Fruit fly (Drosophila melanogaster) whole organism, pupa: ENCODE results near the gene CG4025.

Source experiments
- CG10348 ChIP-seq: fragments of 200-800 bp; sonication (Bioruptor generic); IDR thresholded peaks from 2 replicates; pipeline ENCODE4 v1.3.6; 2022; ENCODE audit warnings: missing biosample characterization, missing genetic modification characterization
- CG12605 ChIP-seq: fragments of 200-800 bp; sonication (Bioruptor generic); IDR thresholded peaks from 2 replicates; pipeline ENCODE4 v1.3.6; 2022; ENCODE audit warnings: missing biosample characterization, missing genetic modification characterization
- CG13204 ChIP-seq: fragments of 200-800 bp; sonication (Bioruptor generic); optimal IDR thresholded peaks from 2 replicates; lab custom pipeline; 2018; ENCODE audit warnings: missing biosample characterization, mild to moderate bottlenecking, missing genetic modification characterization, moderate library complexity
- CG14655 ChIP-seq: fragments of 200-800 bp; sonication (Bioruptor generic); optimal IDR thresholded peaks from 3 replicates; lab custom pipeline; 2017; ENCODE audit warnings: mild to moderate bottlenecking, missing biosample characterization, missing genetic modification reagents, missing genetic modification characterization
- CG15710 ChIP-seq: fragments of 200-800 bp; sonication (Bioruptor generic); optimal IDR thresholded peaks from 2 replicates; lab custom pipeline; 2018; ENCODE audit warnings: missing biosample characterization, mild to moderate bottlenecking, missing genetic modification characterization, moderate library complexity
- CG17806 ChIP-seq: fragments of 200-800 bp; sonication (Bioruptor generic); optimal IDR thresholded peaks from 2 replicates; lab custom pipeline; 2018; ENCODE audit warnings: missing biosample characterization, mild to moderate bottlenecking, missing genetic modification characterization, moderate library complexity
- CG32121 ChIP-seq: fragments of 200-800 bp; sonication (Bioruptor generic); IDR thresholded peaks from 2 replicates; pipeline ENCODE4 v1.3.6; 2022; ENCODE audit warnings: missing biosample characterization, missing genetic modification characterization
- CG34367 ChIP-seq: fragments of 200-800 bp; sonication (Bioruptor generic); optimal IDR thresholded peaks from 2 replicates; lab custom pipeline; 2018; ENCODE audit warnings: missing biosample characterization, mild to moderate bottlenecking, missing genetic modification characterization
- CG4496 ChIP-seq: fragments of 200-800 bp; sonication (Bioruptor generic); IDR thresholded peaks from 3 replicates; pipeline ENCODE4 v1.3.6; 2022; ENCODE audit warnings: missing biosample characterization, missing genetic modification characterization
- CG8159 ChIP-seq: fragments of 200-800 bp; sonication (Bioruptor generic); optimal IDR thresholded peaks from 3 replicates; lab custom pipeline; 2018; ENCODE audit warnings: missing biosample characterization, mild to moderate bottlenecking, missing genetic modification characterization, moderate library complexity
- CG8301 ChIP-seq: fragments of 200-800 bp; sonication (Bioruptor generic); optimal IDR thresholded peaks from 2 replicates; lab custom pipeline; 2018; ENCODE audit warnings: missing biosample characterization, mild to moderate bottlenecking, missing genetic modification characterization
- CG9948 ChIP-seq: fragments of 200-800 bp; sonication (Bioruptor generic); optimal IDR thresholded peaks from 2 replicates; lab custom pipeline; 2018; ENCODE audit warnings: missing biosample characterization, mild to moderate bottlenecking, missing genetic modification characterization, moderate library complexity
- D1 ChIP-seq: fragments of 200-800 bp; sonication (Bioruptor generic); optimal IDR thresholded peaks from 2 replicates; lab custom pipeline; 2018; ENCODE audit warnings: missing biosample characterization, mild to moderate bottlenecking, missing genetic modification characterization, moderate library complexity
- EcR ChIP-seq: fragments of 200-800 bp; sonication (Bioruptor generic); optimal IDR thresholded peaks from 3 replicates; lab custom pipeline; 2019; ENCODE audit warnings: missing biosample characterization, missing genetic modification characterization, mild to moderate bottlenecking, moderate library complexity, missing genetic modification reagents
- Ets98B ChIP-seq: fragments of 200-800 bp; sonication (Bioruptor generic); IDR thresholded peaks from 2 replicates; pipeline ENCODE4 v1.3.6; 2022; ENCODE audit warnings: missing biosample characterization, missing genetic modification characterization
- Pif1A ChIP-seq: fragments of 200-800 bp; sonication (Bioruptor generic); optimal IDR thresholded peaks from 3 replicates; lab custom pipeline; 2016; ENCODE audit warnings: missing biosample characterization, missing genetic modification characterization
- Pif1B ChIP-seq: fragments of 200-800 bp; sonication (Bioruptor generic); optimal IDR thresholded peaks from 3 replicates; lab custom pipeline; 2016; ENCODE audit warnings: missing biosample characterization, missing genetic modification characterization
- Snoo ChIP-seq: fragments of 200-800 bp; sonication (Bioruptor generic); optimal IDR thresholded peaks from 3 replicates; lab custom pipeline; 2017; ENCODE audit warnings: missing biosample characterization, mild to moderate bottlenecking, missing genetic modification characterization, inconsistent platforms
- fd96Ca ChIP-seq: fragments of 200-800 bp; sonication (Bioruptor generic); IDR thresholded peaks from 3 replicates; pipeline ENCODE4 v1.3.6; 2022; ENCODE audit warnings: missing biosample characterization, missing genetic modification characterization
- gl ChIP-seq: fragments of 200-800 bp; sonication (Bioruptor generic); optimal IDR thresholded peaks from 2 replicates; lab custom pipeline; 2018; ENCODE audit warnings: missing biosample characterization, mild to moderate bottlenecking, missing genetic modification characterization
- rn ChIP-seq: fragments of 200-800 bp; sonication (Bioruptor generic); IDR thresholded peaks from 2 replicates; pipeline ENCODE4 v1.3.6; 2022; ENCODE audit warnings: missing biosample characterization, missing genetic modification characterization

Gene CG4025

DNA sequence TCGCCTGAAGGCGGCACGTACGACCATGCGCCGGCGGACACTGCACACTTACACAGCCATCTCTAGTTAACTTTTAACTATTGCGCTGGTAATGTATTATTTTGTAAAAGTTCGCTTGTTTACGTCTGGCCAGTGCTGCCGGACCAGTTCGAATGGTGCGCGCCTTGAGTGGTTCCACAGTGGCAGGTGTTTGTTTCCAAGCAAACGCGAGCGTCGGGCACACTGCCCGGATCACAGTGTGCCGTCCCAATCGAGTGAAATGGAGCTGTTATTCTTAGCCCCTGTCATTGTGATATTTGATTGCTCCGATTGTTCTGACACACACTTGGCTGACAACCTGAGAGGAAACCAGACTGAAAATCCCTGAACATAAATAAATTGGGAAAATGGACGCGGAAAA, 3.4 kb upstream of the CG4025 start, which contains the start of gene CG4199:
Gene CG4199, minus strand, starts transcription at position 159 of the 400 bp plus-strand sequence.
- TF ChIP-seq rn (GFP tag; lab: Robert Waterston, UW) (no peak), Pif1B (no peak), CG34367 (no peak), Pif1A (GFP tag; lab: Kevin White, UChicago) (no peak), CG12605 (GFP tag; lab: Robert Waterston, UW) (no peak), D1 (tag; lab: Kevin White, UChicago) (no peak), fd96Ca (GFP tag; lab: Robert Waterston, UW) (no peak), Snoo (no peak)

DNA sequence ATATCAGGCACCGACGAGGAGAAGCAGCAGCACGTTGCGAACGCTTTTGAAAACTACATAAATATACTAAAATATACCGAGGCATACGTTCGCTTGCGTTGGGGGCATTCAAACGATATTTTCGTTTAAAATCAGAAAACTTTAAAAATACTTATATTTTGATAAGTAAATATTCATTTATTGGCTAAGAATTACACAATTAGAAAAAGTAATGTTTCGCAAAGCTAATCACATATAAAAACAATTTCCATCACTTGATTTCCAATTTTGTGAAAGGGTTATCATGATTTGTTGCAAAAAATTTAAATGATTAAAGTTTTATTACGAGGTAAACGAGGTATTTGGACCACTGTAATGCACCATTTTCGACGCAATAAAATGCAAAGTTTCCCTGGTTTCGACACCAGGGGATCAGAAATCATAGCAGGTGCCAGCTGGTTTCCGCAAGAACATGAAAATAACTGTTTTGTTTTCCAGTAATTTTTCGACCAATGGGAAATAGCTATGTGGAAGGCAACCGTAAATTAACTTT, 854 bp upstream of the CG4025 start, which contains the start of gene CG4045:
Gene CG4045, minus strand, starts transcription at position 55 of the 532 bp plus-strand sequence.
- peak; percentile 0 for TF ChIP-seq CG15710 (tag; lab: Kevin White, UChicago)
- TF ChIP-seq CG17806 (tag; lab: Kevin White, UChicago), result no peak
- peak; percentile 4 for TF ChIP-seq CG8159 (tag; lab: Kevin White, UChicago)

dm6 chrX:2080367-2080927, 3.7 kb downstream of the CG4025 start, which contains the start of the genes CG16903 and Unc-76:
CG16903 (minus strand) TSS chrX:2080405.
Unc-76 (plus strand) TSS chrX:2080610.
- TF ChIP-seq CG8159 (tag; lab: Kevin White, UChicago) (no peak), CG9948 (tag; lab: Kevin White, UChicago) (no peak), Pif1B (no peak), CG12605 (GFP tag; lab: Robert Waterston, UW) (no peak), CG13204 (GFP tag; lab: Kevin White, UChicago) (peak; percentile 21), Snoo (peak; percentile 41), CG4496 (no peak), CG14655 (GFP tag; lab: Kevin White, UChicago) (no peak), CG10348 (no peak), fd96Ca (GFP tag; lab: Robert Waterston, UW) (no peak), CG17806 (tag; lab: Kevin White, UChicago) (no peak), CG34367 (no peak), CG8301 (tag; lab: Kevin White, UChicago) (no peak), CG32121 (GFP tag; lab: Robert Waterston, UW) (no peak), gl (tag; lab: Kevin White, UChicago) (no peak), rn (GFP tag; lab: Robert Waterston, UW) (no peak), Pif1A (GFP tag; lab: Kevin White, UChicago) (no peak), EcR (GFP tag; lab: Kevin White, UChicago) (peak; percentile 31), D1 (tag; lab: Kevin White, UChicago) (no peak), Ets98B (GFP tag; lab: Robert Waterston, UW) (no peak), CG15710 (tag; lab: Kevin White, UChicago) (peak; percentile 9)

DNA sequence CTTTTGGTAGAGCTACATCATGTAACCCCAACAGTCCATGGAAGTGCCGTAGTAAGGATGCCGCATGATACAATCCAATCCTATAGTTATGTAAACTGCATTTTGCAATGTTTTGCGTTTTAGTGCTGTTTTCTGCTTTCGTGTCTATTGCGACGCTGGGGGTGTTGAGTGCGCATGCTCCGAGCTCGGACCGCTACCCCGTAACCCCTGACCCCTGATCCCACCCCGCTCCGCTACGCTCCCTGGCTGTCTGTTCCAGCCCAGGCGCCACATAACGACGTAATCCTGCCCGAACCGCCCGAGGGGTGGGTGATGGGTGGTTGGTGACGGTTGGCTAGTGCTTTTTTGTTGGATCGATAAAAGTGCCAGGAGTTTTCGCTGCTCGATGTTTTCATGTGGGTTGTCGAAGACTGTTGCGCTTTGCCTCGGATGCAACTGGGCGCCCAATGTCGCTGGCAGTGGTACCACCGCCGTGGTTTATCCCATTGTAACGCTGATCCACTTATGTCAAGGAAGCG, 5.1 kb downstream of the CG4025 start:
- TF ChIP-seq fd96Ca (GFP tag; lab: Robert Waterston, UW), result no peak
- no peak for TF ChIP-seq CG12605 (GFP tag; lab: Robert Waterston, UW)
- TF ChIP-seq Ets98B (GFP tag; lab: Robert Waterston, UW), result no peak
- TF ChIP-seq CG8159 (tag; lab: Kevin White, UChicago), result no peak
- TF ChIP-seq Pif1A (GFP tag; lab: Kevin White, UChicago), result no peak
- no peak for TF ChIP-seq gl (tag; lab: Kevin White, UChicago)
- TF ChIP-seq EcR (GFP tag; lab: Kevin White, UChicago), result no peak
- no peak for TF ChIP-seq Pif1B
- TF ChIP-seq CG10348, result no peak
- TF ChIP-seq CG13204 (GFP tag; lab: Kevin White, UChicago), result no peak
- TF ChIP-seq CG34367, result no peak
- no peak for TF ChIP-seq CG9948 (tag; lab: Kevin White, UChicago)
- TF ChIP-seq CG17806 (tag; lab: Kevin White, UChicago), result no peak
- TF ChIP-seq CG15710 (tag; lab: Kevin White, UChicago), result no peak
- TF ChIP-seq, all 21 proteins: peak for 0

dm6 chrX:2083109-2083508, 6.3 kb downstream of the CG4025 start:
- peak; percentile 95 for TF ChIP-seq fd96Ca (GFP tag; lab: Robert Waterston, UW)
- peak; percentile 92 for TF ChIP-seq CG32121 (GFP tag; lab: Robert Waterston, UW)
- TF ChIP-seq CG4496, result peak; percentile 95
- TF ChIP-seq CG34367, result peak; percentile 91
- peak; percentile 86 for TF ChIP-seq CG10348
- TF ChIP-seq gl (tag; lab: Kevin White, UChicago), result peak; percentile 76
- TF ChIP-seq rn (GFP tag; lab: Robert Waterston, UW), result peak; percentile 82
- TF ChIP-seq CG12605 (GFP tag; lab: Robert Waterston, UW), result peak; percentile 84
- peak; percentile 82 for TF ChIP-seq Pif1B
- peak; percentile 89 for TF ChIP-seq CG8159 (tag; lab: Kevin White, UChicago)
- TF ChIP-seq Ets98B (GFP tag; lab: Robert Waterston, UW), result peak; percentile 93
- peak; percentile 87 for TF ChIP-seq CG8301 (tag; lab: Kevin White, UChicago)
- peak; percentile 85 for TF ChIP-seq Pif1A (GFP tag; lab: Kevin White, UChicago)
- TF ChIP-seq EcR (GFP tag; lab: Kevin White, UChicago), result no peak
- TF ChIP-seq CG13204 (GFP tag; lab: Kevin White, UChicago), result peak; percentile 7
- TF ChIP-seq CG17806 (tag; lab: Kevin White, UChicago), result peak; percentile 89
- TF ChIP-seq CG15710 (tag; lab: Kevin White, UChicago), result peak; percentile 88
- TF ChIP-seq CG14655 (GFP tag; lab: Kevin White, UChicago), result no peak
- TF ChIP-seq Snoo, result peak; percentile 78
- TF ChIP-seq D1 (tag; lab: Kevin White, UChicago), result no peak
- TF ChIP-seq CG9948 (tag; lab: Kevin White, UChicago), result peak; percentile 86
- TF ChIP-seq, all 21 proteins: peak for 18
